Fruit fly (Drosophila melanogaster): ENCODE data around the gene CG14573.

dm6 chr3L:21733799-21734198 lies at the start of gene CG14573:
- TF ChIP-seq CG8478 (optimal IDR thresholded peaks at IDR 0.05), result no peak
- no peak for TF ChIP-seq CTCF (optimal IDR thresholded peaks at IDR 0.05)
